Worm (Caenorhabditis elegans): Measurements from ENCODE around the gene ugt-7.

- TF ChIP-seq gmeb-2 (tag; optimal IDR thresholded peaks at IDR 0.05) (no peak), pqm-1 (tag; optimal IDR thresholded peaks at IDR 0.05) (no peak), nhr-232 (tag; optimal IDR thresholded peaks at IDR 0.05) (no peak), unc-55 (GFP tag; optimal IDR thresholded peaks at IDR 0.05) (peak; percentile 13), ceh-19 (GFP tag; optimal IDR thresholded peaks at IDR 0.05) (no peak), ceh-30 (tag; optimal IDR thresholded peaks at IDR 0.05) (no peak), nhr-11 (tag; optimal IDR thresholded peaks at IDR 0.05) (no peak), unc-42 (tag; optimal IDR thresholded peaks at IDR 0.05) (peak; percentile 33), dve-1 (tag; optimal IDR thresholded peaks at IDR 0.05) (no peak), ceh-18 (tag; optimal IDR thresholded peaks at IDR 0.05) (no peak)
Observed at ce11 chrV:4962968-4963367, 37.4 kb downstream of the ugt-7 start, which contains the start of gene tam-1.
